Fruit fly (Drosophila melanogaster): ENCODE data around the gene Prp6.

- TF ChIP-seq Pif1B (GFP tag; optimal IDR thresholded peaks at IDR 0.05) (no peak), rn (GFP tag; IDR thresholded peaks at IDR 0.05) (no peak), CG17806 (tag; optimal IDR thresholded peaks at IDR 0.05) (peak; percentile 23), CG14655 (GFP tag; optimal IDR thresholded peaks at IDR 0.05) (no peak)
Measured at dm6 chr3L:18898770-18899278, 6.3 kb upstream of the Prp6 start, which contains the start of gene RpL26.
